Worm (Caenorhabditis elegans) whole organism, late embryonic: ENCODE data around the gene oxi-1.

ENCODE experiments used
- C08G9.2 ChIP-seq: sonication (generic microtip); optimal IDR thresholded peaks from 2 replicates; lab custom pipeline; 2016; ENCODE audit warnings: mild to moderate bottlenecking, missing genetic modification characterization, moderate library complexity, missing compliant biosample characterization
- Y22D7AL.16 ChIP-seq: sonication (generic microtip); optimal IDR thresholded peaks from 2 replicates; lab custom pipeline; 2016; ENCODE audit warnings: missing genetic modification characterization, missing compliant biosample characterization
- ceh-14 ChIP-seq: sonication (generic microtip); optimal IDR thresholded peaks from 2 replicates; lab custom pipeline; 2016; ENCODE audit warnings: missing genotype, missing genetic modification characterization, missing compliant biosample characterization
- ceh-19 ChIP-seq: fragments of 200-800 bp; sonication (Bioruptor generic); optimal IDR thresholded peaks from 2 replicates; lab custom pipeline; 2018; ENCODE audit warnings: mild to moderate bottlenecking, missing genetic modification characterization, missing compliant biosample characterization
- ceh-22 ChIP-seq: sonication (generic microtip); optimal IDR thresholded peaks from 2 replicates; lab custom pipeline; 2017; ENCODE audit warnings: missing biosample characterization, missing genetic modification characterization
- ceh-45 ChIP-seq: fragments of 200-800 bp; sonication (Bioruptor generic); IDR thresholded peaks from 2 replicates; pipeline ENCODE4 v1.3.6; 2022; ENCODE audit warnings: missing genetic modification reagents, missing genetic modification characterization, missing compliant biosample characterization
- ceh-48 ChIP-seq: sonication (generic microtip); optimal IDR thresholded peaks from 2 replicates; lab custom pipeline; 2016; ENCODE audit warnings: missing genetic modification characterization, inconsistent platforms, missing compliant biosample characterization
- che-1 ChIP-seq: sonication (generic microtip); optimal IDR thresholded peaks from 2 replicates; lab custom pipeline; 2016; ENCODE audit warnings: mild to moderate bottlenecking, missing genetic modification characterization, missing compliant biosample characterization
- dmd-4 ChIP-seq: sonication (generic microtip); optimal IDR thresholded peaks from 2 replicates; lab custom pipeline; 2016; ENCODE audit warnings: borderline replicate concordance, missing genetic modification characterization, missing compliant biosample characterization
- dve-1 ChIP-seq: sonication (generic microtip); optimal IDR thresholded peaks from 2 replicates; lab custom pipeline; 2017; ENCODE audit warnings: antibody characterized with exemption, mild to moderate bottlenecking, missing genetic modification characterization, missing compliant biosample characterization
- elt-4 ChIP-seq: sonication (generic microtip); optimal IDR thresholded peaks from 2 replicates; lab custom pipeline; 2016; ENCODE audit warnings: missing genetic modification characterization, missing compliant biosample characterization
- ets-4 ChIP-seq: sonication (generic microtip); optimal IDR thresholded peaks from 2 replicates; lab custom pipeline; 2016; ENCODE audit warnings: missing genetic modification characterization, missing compliant biosample characterization
- eyg-1 ChIP-seq: sonication (generic microtip); optimal IDR thresholded peaks from 2 replicates; lab custom pipeline; 2016; ENCODE audit warnings: missing genotype, missing genetic modification characterization, missing compliant biosample characterization
- fkh-6 ChIP-seq: sonication (generic microtip); optimal IDR thresholded peaks from 2 replicates; lab custom pipeline; 2016; ENCODE audit warnings: missing genetic modification characterization, missing compliant biosample characterization
- hlh-13 ChIP-seq: fragments of 200-800 bp; sonication (Bioruptor generic); optimal IDR thresholded peaks from 2 replicates; lab custom pipeline; 2018; ENCODE audit warnings: mild to moderate bottlenecking, missing genetic modification characterization, missing compliant biosample characterization
- hlh-30 ChIP-seq: sonication (generic microtip); optimal IDR thresholded peaks from 2 replicates; lab custom pipeline; 2017; ENCODE audit warnings: antibody characterized with exemption, missing genetic modification characterization, missing compliant biosample characterization; ENCODE audit not compliant: insufficient read depth
- hlh-8 ChIP-seq: sonication (generic microtip); optimal IDR thresholded peaks from 2 replicates; lab custom pipeline; 2016; ENCODE audit warnings: missing genotype, missing genetic modification characterization, missing compliant biosample characterization
- lin-11 ChIP-seq: fragments of 200-800 bp; sonication (Bioruptor generic); optimal IDR thresholded peaks from 2 replicates; lab custom pipeline; 2018; ENCODE audit warnings: mild to moderate bottlenecking, missing genetic modification characterization, missing compliant biosample characterization
- madf-2 ChIP-seq: sonication (generic microtip); optimal IDR thresholded peaks from 2 replicates; lab custom pipeline; 2017; ENCODE audit warnings: missing genetic modification characterization, missing compliant biosample characterization
- nfya-1 ChIP-seq: sonication (generic microtip); optimal IDR thresholded peaks from 2 replicates; lab custom pipeline; 2017; ENCODE audit warnings: missing genetic modification characterization, mild to moderate bottlenecking, missing compliant biosample characterization, antibody characterized with exemption, moderate library complexity
- nhr-232 ChIP-seq: sonication (generic microtip); optimal IDR thresholded peaks from 2 replicates; lab custom pipeline; 2016; ENCODE audit warnings: missing genetic modification characterization, missing compliant biosample characterization
- pqm-1 ChIP-seq: sonication (generic microtip); optimal IDR thresholded peaks from 2 replicates; lab custom pipeline; 2016; ENCODE audit warnings: missing genetic modification characterization, missing compliant biosample characterization
- ref-2 ChIP-seq: sonication (generic microtip); optimal IDR thresholded peaks from 2 replicates; lab custom pipeline; 2016; ENCODE audit warnings: missing genetic modification characterization, missing compliant biosample characterization
- rnt-1 ChIP-seq: sonication (generic microtip); optimal IDR thresholded peaks from 2 replicates; lab custom pipeline; 2016; ENCODE audit warnings: missing genetic modification characterization, missing compliant biosample characterization
- sox-2 ChIP-seq: fragments of 200-800 bp; sonication (Bioruptor generic); IDR thresholded peaks from 2 replicates; pipeline ENCODE4 v1.3.6; 2022; ENCODE audit warnings: missing genetic modification reagents, missing genetic modification characterization, missing compliant biosample characterization
- sox-4 ChIP-seq: sonication (generic microtip); optimal IDR thresholded peaks from 2 replicates; lab custom pipeline; 2017; ENCODE audit warnings: mild to moderate bottlenecking, missing genetic modification characterization, inconsistent platforms, missing compliant biosample characterization
- syd-9 ChIP-seq: sonication (generic microtip); optimal IDR thresholded peaks from 2 replicates; lab custom pipeline; 2016; ENCODE audit warnings: mild to moderate bottlenecking, missing genetic modification characterization, moderate library complexity, missing compliant biosample characterization
- tbx-2 ChIP-seq: sonication (generic microtip); optimal IDR thresholded peaks from 2 replicates; lab custom pipeline; 2016; ENCODE audit warnings: missing genetic modification characterization, missing compliant biosample characterization
- ttx-3 ChIP-seq: sonication (generic microtip); optimal IDR thresholded peaks from 2 replicates; lab custom pipeline; 2016; ENCODE audit warnings: missing genetic modification reagents, missing genetic modification characterization, missing compliant biosample characterization
- unc-3 ChIP-seq, 2 experiments: fragments of 200-800 bp in 1 of 2; sonication (Bioruptor generic) in 1 of 2; sonication (generic microtip) in 1 of 2; conservative IDR thresholded peaks in 1 of 2; optimal IDR thresholded peaks in 1 of 2; 2 replicates each; pipeline versions ENCODE4 v1.3.6 to Lab custom; 2016 to 2022; ENCODE audit warnings: missing compliant biosample characterization in 2 of 2, missing genetic modification characterization in 2 of 2, missing genetic modification reagents in 1 of 2
- unc-42 ChIP-seq: sonication (generic microtip); optimal IDR thresholded peaks from 2 replicates; lab custom pipeline; 2016; ENCODE audit warnings: missing genotype, missing genetic modification characterization, missing compliant biosample characterization
- zip-5 ChIP-seq: sonication (generic microtip); optimal IDR thresholded peaks from 2 replicates; lab custom pipeline; 2016; ENCODE audit warnings: missing genetic modification characterization, missing compliant biosample characterization

The oxi-1 gene

ce11 chrIII:10895817-10896413 is 37.8 kb downstream of the oxi-1 start, which contains the start of gene com-1:
Gene com-1 (plus strand): TSS chrIII:10896363.
- TF ChIP-seq pqm-1 (tag; lab: Kevin White, UChicago) (no peak), rnt-1 (no peak), fkh-6 (tag; lab: Kevin White, UChicago) (no peak), ceh-45 (GFP tag; lab: Robert Waterston, UW) (no peak), nfya-1 (tag; lab: Kevin White, UChicago) (peak; percentile 10), dve-1 (tag; lab: Kevin White, UChicago) (no peak), unc-42 (tag; lab: Kevin White, UChicago) (peak; percentile 14), unc-3 (GFP tag; conservative IDR thresholded peaks at IDR 0.05; lab: Robert Waterston, UW) (no peak), unc-3 (tag; optimal IDR thresholded peaks at IDR 0.05; lab: Kevin White, UChicago) (no peak), ceh-48 (tag; lab: Kevin White, UChicago) (no peak), ceh-22 (no peak), zip-5 (tag; lab: Kevin White, UChicago) (no peak)

ce11 chrIII:10902341-10902740 is 44.3 kb downstream of the oxi-1 start, which contains the start of gene unc-119:
Gene unc-119 (plus strand): TSS chrIII:10902641.
- no peak for TF ChIP-seq ref-2 (tag; lab: Kevin White, UChicago)
- TF ChIP-seq eyg-1 (tag; lab: Kevin White, UChicago): no peak
- no peak for TF ChIP-seq hlh-30
- no peak for TF ChIP-seq sox-4 (tag; lab: Kevin White, UChicago)
- TF ChIP-seq ttx-3 (tag; lab: Kevin White, UChicago): no peak
- TF ChIP-seq rnt-1: no peak
- TF ChIP-seq nhr-232 (tag; lab: Kevin White, UChicago): no peak

ce11 chrIII:10903009-10903609 is 45.0 kb downstream of the oxi-1 start:
- no peak for TF ChIP-seq nfya-1 (tag; lab: Kevin White, UChicago)
- no peak for TF ChIP-seq hlh-13 (GFP tag; lab: Kevin White, UChicago)
- TF ChIP-seq sox-2 (GFP tag; lab: Robert Waterston, UW): no peak
- TF ChIP-seq ceh-19 (GFP tag; lab: Kevin White, UChicago): no peak
- no peak for TF ChIP-seq ets-4 (tag; lab: Kevin White, UChicago)

ce11 chrIII:10904320-10904961 is 46.4 kb downstream of the oxi-1 start:
- no peak for TF ChIP-seq lin-11 (tag; lab: Kevin White, UChicago)
- no peak for TF ChIP-seq hlh-13 (GFP tag; lab: Kevin White, UChicago)
- TF ChIP-seq hlh-8: no peak
- no peak for TF ChIP-seq C08G9.2 (tag; lab: Kevin White, UChicago)
- TF ChIP-seq elt-4 (tag; lab: Kevin White, UChicago): no peak
- no peak for TF ChIP-seq syd-9 (tag; lab: Kevin White, UChicago)
- no peak for TF ChIP-seq fkh-6 (tag; lab: Kevin White, UChicago)
- TF ChIP-seq dmd-4 (tag; lab: Kevin White, UChicago): no peak
- no peak for TF ChIP-seq tbx-2
- no peak for TF ChIP-seq ets-4 (tag; lab: Kevin White, UChicago)
- TF ChIP-seq Y22D7AL.16: no peak
- TF ChIP-seq madf-2 (tag; lab: Kevin White, UChicago): no peak
- TF ChIP-seq che-1 (tag; lab: Kevin White, UChicago): no peak
- no peak for TF ChIP-seq ceh-14 (tag; lab: Kevin White, UChicago)
